Worm (Caenorhabditis elegans): Measurements from ENCODE around the gene srlf-9.

The srlf-9 gene

DNA sequence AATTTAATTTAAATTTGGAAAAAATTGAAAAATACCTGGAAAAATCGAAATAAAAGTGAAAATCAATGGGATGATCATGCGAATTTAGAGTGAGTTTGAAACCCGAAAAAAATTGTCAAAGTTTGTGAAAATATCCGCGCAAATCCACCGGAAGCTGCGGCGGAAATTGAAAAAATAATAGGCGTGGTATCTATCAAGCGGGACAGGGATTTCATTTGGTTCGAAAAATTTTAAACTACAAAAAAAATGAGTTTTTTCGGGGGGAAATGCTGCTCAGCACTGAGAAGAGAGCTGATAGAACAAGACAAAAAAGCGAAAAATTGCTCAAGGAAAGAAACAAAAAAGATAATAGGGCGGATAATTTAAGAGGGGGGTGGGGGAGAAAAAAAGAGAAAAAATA lies 30.6 kb downstream of the srlf-9 start, which contains the start of gene T03F6.9:
Gene T03F6.9, minus strand, starts transcription at position 101 of the 400 bp plus-strand sequence.
- TF ChIP-seq nhr-28 (tag; optimal IDR thresholded peaks at IDR 0.05), result no peak
- TF ChIP-seq daf-8 (GFP tag; IDR thresholded peaks at IDR 0.05), result no peak
- TF ChIP-seq F49E8.2 (tag; optimal IDR thresholded peaks at IDR 0.05; ENCODE audit: borderline replicate concordance), result no peak
- no peak for TF ChIP-seq mep-1 (tag; optimal IDR thresholded peaks at IDR 0.05)
- TF ChIP-seq rbr-2 (tag; optimal IDR thresholded peaks at IDR 0.05), result no peak
- no peak for TF ChIP-seq zip-2 (tag; optimal IDR thresholded peaks at IDR 0.05)
- TF ChIP-seq lim-7 (GFP tag; IDR thresholded peaks at IDR 0.05), result no peak
- TF ChIP-seq nhr-10 (tag; optimal IDR thresholded peaks at IDR 0.05), result no peak
- TF ChIP-seq jun-1 (tag; optimal IDR thresholded peaks at IDR 0.05), result no peak
- no peak for TF ChIP-seq Y48G9A.11 (GFP tag; IDR thresholded peaks at IDR 0.05)
- no peak for TF ChIP-seq set-16 (GFP tag; IDR thresholded peaks at IDR 0.05)
- TF ChIP-seq ceh-44 (GFP tag; IDR thresholded peaks at IDR 0.05), result no peak

DNA sequence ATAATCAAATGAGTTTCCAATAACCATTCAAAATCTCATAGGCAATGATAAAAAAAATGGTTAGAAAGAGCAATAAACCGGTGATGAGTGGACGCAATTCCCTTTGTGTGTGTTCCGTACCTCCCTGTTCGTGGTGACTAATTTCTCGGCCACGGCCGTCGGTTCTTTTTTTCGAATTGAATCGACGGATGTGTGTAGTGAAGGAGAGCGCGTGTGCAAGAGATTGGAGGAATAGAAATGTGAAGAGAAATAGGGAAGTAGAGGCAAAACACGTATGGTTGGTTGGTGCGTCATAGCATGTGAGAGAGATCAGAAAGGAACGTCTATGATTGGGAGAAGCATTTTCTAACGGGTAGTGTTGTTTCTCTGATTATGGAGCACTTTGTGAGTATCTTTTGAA lies 41.7 kb downstream of the srlf-9 start:
- TF ChIP-seq snpc-4 (tag; optimal IDR thresholded peaks at IDR 0.05) (no peak), Y5F2A.4 (GFP tag; optimal IDR thresholded peaks at IDR 0.05) (no peak), Y75B8A.6 (GFP tag; IDR thresholded peaks at IDR 0.05) (no peak), sdz-12 (GFP tag; optimal IDR thresholded peaks at IDR 0.05) (no peak), arid-1 (GFP tag; conservative IDR thresholded peaks at IDR 0.05) (no peak), nhr-28 (tag; optimal IDR thresholded peaks at IDR 0.05) (peak; percentile 97), aha-1 (tag) (peak; percentile 50), php-3 (GFP tag; IDR thresholded peaks at IDR 0.05) (no peak), nhr-77 (tag; optimal IDR thresholded peaks at IDR 0.05) (peak; percentile 6), mes-2 (tag; optimal IDR thresholded peaks at IDR 0.05; ENCODE audit: poor library complexity, severe bottlenecking) (no peak), fos-1 (tag; optimal IDR thresholded peaks at IDR 0.05) (no peak), nhr-25 (tag; optimal IDR thresholded peaks at IDR 0.05; ENCODE audit: borderline replicate concordance, insufficient read depth) (no peak), hif-1 (tag; optimal IDR thresholded peaks at IDR 0.05) (peak in 1 of 2 experiments; percentile 37), cey-2 (tag; optimal IDR thresholded peaks at IDR 0.05; ENCODE audit: borderline replicate concordance, insufficient read depth) (no peak), unc-62 (GFP tag; optimal IDR thresholded peaks at IDR 0.05 in 1 of 2) (peak in 1 of 2 experiments; percentile 63), unc-62 (tag; optimal IDR thresholded peaks at IDR 0.05) (no peak), mdl-1 (tag; optimal IDR thresholded peaks at IDR 0.05) (peak; percentile 65 to 90), dmd-6 (GFP tag; IDR thresholded peaks at IDR 0.05) (no peak; the same call in 1 of the 2 replicates), ztf-11 (tag; optimal IDR thresholded peaks at IDR 0.05) (no peak), ZK337.2 (GFP tag; IDR thresholded peaks at IDR 0.05) (no peak), hlh-30 (tag; optimal IDR thresholded peaks at IDR 0.05; ENCODE audit: insufficient read depth) (peak; percentile 92), dve-1 (tag; optimal IDR thresholded peaks at IDR 0.05; ENCODE audit: insufficient read depth) (peak; percentile 54), daf-12 (tag; optimal IDR thresholded peaks at IDR 0.05) (no peak), daf-16 (GFP tag; optimal IDR thresholded peaks at IDR 0.05) (no peak), daf-16 (tag; optimal IDR thresholded peaks at IDR 0.05) (no peak), nhr-6 (tag; optimal IDR thresholded peaks at IDR 0.05) (peak; percentile 89), jun-1 (tag; optimal IDR thresholded peaks at IDR 0.05) (no peak), madf-5 (GFP tag; IDR thresholded peaks at IDR 0.05) (no peak), unc-39 (tag; optimal IDR thresholded peaks at IDR 0.05) (no peak), nhr-11 (tag; optimal IDR thresholded peaks at IDR 0.05) (peak; percentile 74), spr-1 (tag; optimal IDR thresholded peaks at IDR 0.05) (no peak), lin-38 (GFP tag; IDR thresholded peaks at IDR 0.05) (no peak), mxl-3 (GFP tag; optimal IDR thresholded peaks at IDR 0.05) (peak; percentile 96), ceh-62 (tag; optimal IDR thresholded peaks at IDR 0.05) (no peak), nhr-10 (tag; optimal IDR thresholded peaks at IDR 0.05) (no peak), fkh-10 (GFP tag; optimal IDR thresholded peaks at IDR 0.05) (peak; percentile 60), lsy-2 (tag; optimal IDR thresholded peaks at IDR 0.05) (no peak), nhr-41 (GFP tag; IDR thresholded peaks at IDR 0.05) (no peak), zfp-2 (tag; optimal IDR thresholded peaks at IDR 0.05) (no peak), pha-4 (GFP tag; IDR thresholded peaks at IDR 0.05) (no peak), pha-4 (tag; optimal IDR thresholded peaks at IDR 0.05) (peak; percentile 87)

Measured in whole organism, L4 larva.